Worm (Caenorhabditis elegans) whole organism, L1 larva: ENCODE data around the gene amx-1.

Experiments
- C04F5.9 ChIP-seq: sonication (generic microtip); optimal IDR thresholded peaks from 2 replicates; lab custom pipeline; 2016; ENCODE audit warnings: missing genetic modification characterization, missing compliant biosample characterization
- ceh-82 ChIP-seq, 3 experiments: fragments of 150-350 bp in 1 of 3; sonication (generic microtip) in 2 of 3; optimal IDR thresholded peaks; 2 replicates each; lab custom pipeline; 2014 to 2017; ENCODE audit warnings: missing biosample characterization in 3 of 3, missing genetic modification characterization in 3 of 3
- efl-1 ChIP-seq, 4 experiments: fragments of 150-350 bp; optimal IDR thresholded peaks in 3 of 4; peaks in 1 of 4; 1 replicate in 1 of 4; 2 replicates in 3 of 4; lab custom pipeline; 2014; ENCODE audit warnings: missing biosample characterization in 2 of 4, missing genetic modification characterization in 2 of 4, missing genetic modification reagents in 2 of 4
- nhr-84 ChIP-seq: sonication (generic microtip); optimal IDR thresholded peaks from 2 replicates; lab custom pipeline; 2017; ENCODE audit warnings: missing biosample characterization, missing genetic modification characterization

DNA sequence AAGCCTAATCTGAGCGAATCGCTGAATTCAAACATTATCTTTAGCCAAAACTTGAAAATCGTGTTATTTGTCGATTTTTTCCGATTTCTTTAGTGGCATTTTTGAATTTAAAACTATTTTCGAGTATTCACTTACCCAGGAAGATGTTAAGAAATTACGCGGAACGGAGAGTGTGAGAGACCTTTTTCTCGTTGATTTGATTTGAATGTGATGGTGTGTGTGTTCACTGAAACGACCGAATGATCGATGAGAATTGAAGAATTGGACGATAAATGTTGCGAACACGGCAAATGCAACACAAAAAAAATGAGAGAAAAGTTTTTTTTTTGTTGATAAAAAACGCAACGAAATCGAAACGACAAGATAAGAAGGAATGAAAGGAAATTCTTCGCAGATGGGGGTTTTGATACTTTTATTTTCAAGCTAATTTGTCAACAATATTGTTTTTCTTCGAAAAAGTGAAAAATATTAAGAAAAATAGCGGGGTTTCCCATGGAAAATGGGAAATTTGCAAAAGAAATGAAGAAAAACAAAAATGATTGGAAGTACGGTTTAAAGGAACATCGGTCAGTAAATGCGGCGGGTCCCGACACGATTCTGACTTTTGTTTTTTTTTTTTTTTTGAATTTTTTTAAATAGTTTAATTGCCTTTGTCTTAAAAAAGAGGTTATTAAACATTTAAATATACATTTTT, 21.8 kb upstream of the amx-1 start, which contains the start of gene mtm-3:
- TF ChIP-seq C04F5.9 (tag; lab: Kevin White, UChicago) = no peak
- TF ChIP-seq ceh-82 (tag; optimal IDR thresholded peaks at IDR 0.05; lab: Kevin White, UChicago) = no peak
- no peak for TF ChIP-seq nhr-84
- no peak for TF ChIP-seq efl-1 (optimal IDR thresholded peaks at IDR 0.05; lab: Kevin White, UChicago)
- peak in 1 of 2 experiments; percentile 41 for TF ChIP-seq efl-1 (GFP tag; optimal IDR thresholded peaks at IDR 0.05 in 1 of 2; lab: Kevin White, UChicago)
